Fruit fly (Drosophila melanogaster) whole organism, pupa: ENCODE data around the gene twf.

ENCODE experiments used
- CG10348 ChIP-seq: fragments of 200-800 bp; sonication (Bioruptor generic); IDR thresholded peaks from 2 replicates; pipeline ENCODE4 v1.3.6; 2022; ENCODE audit warnings: missing biosample characterization, missing genetic modification characterization
- CG12605 ChIP-seq: fragments of 200-800 bp; sonication (Bioruptor generic); IDR thresholded peaks from 2 replicates; pipeline ENCODE4 v1.3.6; 2022; ENCODE audit warnings: missing biosample characterization, missing genetic modification characterization
- CG13204 ChIP-seq: fragments of 200-800 bp; sonication (Bioruptor generic); optimal IDR thresholded peaks from 2 replicates; lab custom pipeline; 2018; ENCODE audit warnings: missing biosample characterization, mild to moderate bottlenecking, missing genetic modification characterization, moderate library complexity
- CG14655 ChIP-seq: fragments of 200-800 bp; sonication (Bioruptor generic); optimal IDR thresholded peaks from 3 replicates; lab custom pipeline; 2017; ENCODE audit warnings: mild to moderate bottlenecking, missing biosample characterization, missing genetic modification reagents, missing genetic modification characterization
- CG15710 ChIP-seq: fragments of 200-800 bp; sonication (Bioruptor generic); optimal IDR thresholded peaks from 2 replicates; lab custom pipeline; 2018; ENCODE audit warnings: missing biosample characterization, mild to moderate bottlenecking, missing genetic modification characterization, moderate library complexity
- CG17806 ChIP-seq: fragments of 200-800 bp; sonication (Bioruptor generic); optimal IDR thresholded peaks from 2 replicates; lab custom pipeline; 2018; ENCODE audit warnings: missing biosample characterization, mild to moderate bottlenecking, missing genetic modification characterization, moderate library complexity
- CG32121 ChIP-seq: fragments of 200-800 bp; sonication (Bioruptor generic); IDR thresholded peaks from 2 replicates; pipeline ENCODE4 v1.3.6; 2022; ENCODE audit warnings: missing biosample characterization, missing genetic modification characterization
- CG34367 ChIP-seq: fragments of 200-800 bp; sonication (Bioruptor generic); optimal IDR thresholded peaks from 2 replicates; lab custom pipeline; 2018; ENCODE audit warnings: missing biosample characterization, mild to moderate bottlenecking, missing genetic modification characterization
- CG4496 ChIP-seq: fragments of 200-800 bp; sonication (Bioruptor generic); IDR thresholded peaks from 3 replicates; pipeline ENCODE4 v1.3.6; 2022; ENCODE audit warnings: missing biosample characterization, missing genetic modification characterization
- CG8159 ChIP-seq: fragments of 200-800 bp; sonication (Bioruptor generic); optimal IDR thresholded peaks from 3 replicates; lab custom pipeline; 2018; ENCODE audit warnings: missing biosample characterization, mild to moderate bottlenecking, missing genetic modification characterization, moderate library complexity
- CG8301 ChIP-seq: fragments of 200-800 bp; sonication (Bioruptor generic); optimal IDR thresholded peaks from 2 replicates; lab custom pipeline; 2018; ENCODE audit warnings: missing biosample characterization, mild to moderate bottlenecking, missing genetic modification characterization
- CG9948 ChIP-seq: fragments of 200-800 bp; sonication (Bioruptor generic); optimal IDR thresholded peaks from 2 replicates; lab custom pipeline; 2018; ENCODE audit warnings: missing biosample characterization, mild to moderate bottlenecking, missing genetic modification characterization, moderate library complexity
- D1 ChIP-seq: fragments of 200-800 bp; sonication (Bioruptor generic); optimal IDR thresholded peaks from 2 replicates; lab custom pipeline; 2018; ENCODE audit warnings: missing biosample characterization, mild to moderate bottlenecking, missing genetic modification characterization, moderate library complexity
- EcR ChIP-seq: fragments of 200-800 bp; sonication (Bioruptor generic); optimal IDR thresholded peaks from 3 replicates; lab custom pipeline; 2019; ENCODE audit warnings: missing biosample characterization, missing genetic modification characterization, mild to moderate bottlenecking, moderate library complexity, missing genetic modification reagents
- Ets98B ChIP-seq: fragments of 200-800 bp; sonication (Bioruptor generic); IDR thresholded peaks from 2 replicates; pipeline ENCODE4 v1.3.6; 2022; ENCODE audit warnings: missing biosample characterization, missing genetic modification characterization
- Pif1A ChIP-seq: fragments of 200-800 bp; sonication (Bioruptor generic); optimal IDR thresholded peaks from 3 replicates; lab custom pipeline; 2016; ENCODE audit warnings: missing biosample characterization, missing genetic modification characterization
- Pif1B ChIP-seq: fragments of 200-800 bp; sonication (Bioruptor generic); optimal IDR thresholded peaks from 3 replicates; lab custom pipeline; 2016; ENCODE audit warnings: missing biosample characterization, missing genetic modification characterization
- Snoo ChIP-seq: fragments of 200-800 bp; sonication (Bioruptor generic); optimal IDR thresholded peaks from 3 replicates; lab custom pipeline; 2017; ENCODE audit warnings: missing biosample characterization, mild to moderate bottlenecking, missing genetic modification characterization, inconsistent platforms
- fd96Ca ChIP-seq: fragments of 200-800 bp; sonication (Bioruptor generic); IDR thresholded peaks from 3 replicates; pipeline ENCODE4 v1.3.6; 2022; ENCODE audit warnings: missing biosample characterization, missing genetic modification characterization
- gl ChIP-seq: fragments of 200-800 bp; sonication (Bioruptor generic); optimal IDR thresholded peaks from 2 replicates; lab custom pipeline; 2018; ENCODE audit warnings: missing biosample characterization, mild to moderate bottlenecking, missing genetic modification characterization
- rn ChIP-seq: fragments of 200-800 bp; sonication (Bioruptor generic); IDR thresholded peaks from 2 replicates; pipeline ENCODE4 v1.3.6; 2022; ENCODE audit warnings: missing biosample characterization, missing genetic modification characterization

Gene twf

dm6 chr3R:14125479-14126121 lies 3.1 kb downstream of the twf start, which contains the start of the genes 140up and Polr2B:
140up (minus strand) TSS chr3R:14125548.
Polr2B (plus strand) TSS chr3R:14125791.
- peak; percentile 69 for TF ChIP-seq Pif1A (GFP tag; lab: Kevin White, UChicago)
- TF ChIP-seq Snoo (tag; lab: Kevin White, UChicago) = peak; percentile 83
- no peak for TF ChIP-seq CG8301 (tag; lab: Kevin White, UChicago)
- peak; percentile 85 for TF ChIP-seq Ets98B (GFP tag; lab: Robert Waterston, UW)
- peak; percentile 89 for TF ChIP-seq D1 (tag; lab: Kevin White, UChicago)
- TF ChIP-seq EcR (GFP tag; lab: Kevin White, UChicago) = no peak
- peak; percentile 90 for TF ChIP-seq CG32121 (GFP tag; lab: Robert Waterston, UW)
- TF ChIP-seq fd96Ca (GFP tag; lab: Robert Waterston, UW) = peak; percentile 65
- TF ChIP-seq CG8159 (tag; lab: Kevin White, UChicago) = peak; percentile 91
- peak; percentile 82 for TF ChIP-seq CG17806 (tag; lab: Kevin White, UChicago)
- TF ChIP-seq Pif1B (GFP tag; lab: Kevin White, UChicago) = peak; percentile 80
- TF ChIP-seq gl (tag; lab: Kevin White, UChicago) = peak; percentile 46
- no peak for TF ChIP-seq CG14655 (GFP tag; lab: Kevin White, UChicago)
- no peak for TF ChIP-seq CG13204
- TF ChIP-seq CG4496 = peak; percentile 89
- peak; percentile 85 for TF ChIP-seq rn
- peak; percentile 84 for TF ChIP-seq CG34367
- peak; percentile 91 for TF ChIP-seq CG15710
- TF ChIP-seq CG9948 = peak; percentile 88
- peak; percentile 41; the same call in 1 of the 2 replicates for TF ChIP-seq CG12605 (GFP tag; lab: Robert Waterston, UW)
- peak; percentile 52 for TF ChIP-seq CG10348 (GFP tag; lab: Robert Waterston, UW)

dm6 chr3R:14131972-14132371 lies 9.5 kb downstream of the twf start, which contains the start of gene CG14356:
CG14356 (minus strand) TSS chr3R:14132072.
- TF ChIP-seq CG32121 (GFP tag; lab: Robert Waterston, UW) (no peak), CG12605 (GFP tag; lab: Robert Waterston, UW) (no peak), CG8301 (tag; lab: Kevin White, UChicago) (no peak), CG4496 (no peak), D1 (tag; lab: Kevin White, UChicago) (no peak), Pif1A (GFP tag; lab: Kevin White, UChicago) (no peak), CG34367 (no peak), Snoo (tag; lab: Kevin White, UChicago) (no peak), CG10348 (GFP tag; lab: Robert Waterston, UW) (no peak), CG17806 (tag; lab: Kevin White, UChicago) (no peak), gl (tag; lab: Kevin White, UChicago) (no peak), EcR (GFP tag; lab: Kevin White, UChicago) (no peak), CG13204 (no peak), Ets98B (GFP tag; lab: Robert Waterston, UW) (no peak), CG9948 (no peak), rn (no peak)

dm6 chr3R:14140912-14141311 lies 18.5 kb downstream of the twf start:
- no peak for TF ChIP-seq CG10348 (GFP tag; lab: Robert Waterston, UW)
- TF ChIP-seq CG12605 (GFP tag; lab: Robert Waterston, UW) = peak; percentile 52; the same call in 1 of the 2 replicates

- TF ChIP-seq Ets98B (GFP tag; lab: Robert Waterston, UW) = no peak
- no peak for TF ChIP-seq Pif1A (GFP tag; lab: Kevin White, UChicago)
- TF ChIP-seq D1 (tag; lab: Kevin White, UChicago) = no peak
- TF ChIP-seq CG8159 (tag; lab: Kevin White, UChicago) = no peak
- no peak for TF ChIP-seq CG13204
- no peak for TF ChIP-seq Pif1B (GFP tag; lab: Kevin White, UChicago)
- no peak for TF ChIP-seq CG15710
These were observed 29.4 kb downstream of the twf start, which contains the start of gene CG14355 for dm6 chr3R:14151840-14152239. CG14355 (minus strand) TSS chr3R:14151940.

- TF ChIP-seq Ets98B (GFP tag; lab: Robert Waterston, UW) = no peak
- TF ChIP-seq CG12605 (GFP tag; lab: Robert Waterston, UW) = no peak
- no peak for TF ChIP-seq fd96Ca (GFP tag; lab: Robert Waterston, UW)
- TF ChIP-seq gl (tag; lab: Kevin White, UChicago) = no peak
- no peak for TF ChIP-seq CG9948
- TF ChIP-seq CG8159 (tag; lab: Kevin White, UChicago) = no peak
- no peak for TF ChIP-seq EcR (GFP tag; lab: Kevin White, UChicago)
- no peak for TF ChIP-seq CG17806 (tag; lab: Kevin White, UChicago)
- no peak for TF ChIP-seq Pif1B (GFP tag; lab: Kevin White, UChicago)
- no peak for TF ChIP-seq Snoo (tag; lab: Kevin White, UChicago)
- no peak for TF ChIP-seq CG34367
- no peak for TF ChIP-seq CG8301 (tag; lab: Kevin White, UChicago)
- TF ChIP-seq CG32121 (GFP tag; lab: Robert Waterston, UW) = no peak
- TF ChIP-seq D1 (tag; lab: Kevin White, UChicago) = no peak
- TF ChIP-seq CG4496 = no peak
- TF ChIP-seq Pif1A (GFP tag; lab: Kevin White, UChicago) = no peak
These were observed 30.1 kb downstream of the twf start, which contains the start of gene CG42500 for dm6 chr3R:14152550-14152949. CG42500 (minus strand) TSS chr3R:14152650.

dm6 chr3R:14153729-14154128 lies 31.3 kb downstream of the twf start, which contains the start of gene Recs1:
Recs1 (minus strand) TSS chr3R:14153829.
- no peak for TF ChIP-seq CG12605 (GFP tag; lab: Robert Waterston, UW)
- no peak for TF ChIP-seq CG34367
- no peak for TF ChIP-seq CG13204
- no peak for TF ChIP-seq fd96Ca (GFP tag; lab: Robert Waterston, UW)
- TF ChIP-seq CG17806 (tag; lab: Kevin White, UChicago) = no peak
- no peak for TF ChIP-seq EcR (GFP tag; lab: Kevin White, UChicago)
- TF ChIP-seq rn = no peak
- no peak for TF ChIP-seq CG9948
- TF ChIP-seq CG32121 (GFP tag; lab: Robert Waterston, UW) = no peak
- TF ChIP-seq CG14655 (GFP tag; lab: Kevin White, UChicago) = no peak
- TF ChIP-seq Pif1B (GFP tag; lab: Kevin White, UChicago) = no peak
- no peak for TF ChIP-seq D1 (tag; lab: Kevin White, UChicago)
